Fruit fly (Drosophila melanogaster) whole organism: ENCODE results near the gene CG31115.

ENCODE experiments used
- CG8478 ChIP-seq: fragments of >200 bp; optimal IDR thresholded peaks from 2 replicates; lab custom pipeline; 2018; ENCODE audit warnings: inconsistent platforms
- Dll ChIP-seq: fragments of >200 bp; optimal IDR thresholded peaks from 2 replicates; lab custom pipeline; 2017
- EcR ChIP-seq, 2 experiments: fragments of >200 bp; optimal IDR thresholded peaks; 2 replicates each; lab custom pipeline; 2017; ENCODE audit warnings: missing biosample characterization in 2 of 2, missing genetic modification characterization in 2 of 2, missing genetic modification reagents in 2 of 2
- pan ChIP-seq: fragments of >200 bp; optimal IDR thresholded peaks from 2 replicates; lab custom pipeline; 2017
- psq ChIP-seq: fragments of >200 bp; optimal IDR thresholded peaks from 2 replicates; lab custom pipeline; 2017

- no peak for TF ChIP-seq psq (lab: Kevin White, UChicago)
- TF ChIP-seq CG8478 (lab: Kevin White, UChicago) = no peak
- no peak for TF ChIP-seq EcR (GFP tag; optimal IDR thresholded peaks at IDR 0.05; lab: Kevin White, UChicago)
- TF ChIP-seq pan (lab: Kevin White, UChicago) = no peak
- no peak for TF ChIP-seq Dll (lab: Kevin White, UChicago)
Measured at dm6 chr3R:25023056-25023455, 13.7 kb upstream of the CG31115 start, which contains the start of gene beta4GalT7.
